Worm (Caenorhabditis elegans) whole organism, L4 larva: ENCODE data around the gene C41C4.9.
A peak's percentile ranks its signal among the peaks of the same experiment; 100 is the strongest.

Experiments
- F26F4.8 ChIP-seq: fragments of 200-800 bp; sonication (Bioruptor generic); conservative IDR thresholded peaks from 2 replicates; pipeline ENCODE4 v1.3.6; 2022; ENCODE audit warnings: missing genetic modification characterization, missing compliant biosample characterization
- F49E8.2 ChIP-seq: sonication (generic microtip); optimal IDR thresholded peaks from 2 replicates; lab custom pipeline; 2016; ENCODE audit warnings: missing compliant biosample characterization, mild to moderate bottlenecking, missing genetic modification characterization, borderline replicate concordance
- R02D3.7 ChIP-seq: fragments of 150-350 bp; sonication (generic microtip); optimal IDR thresholded peaks from 3 replicates; lab custom pipeline; 2014; ENCODE audit warnings: missing biosample characterization, missing genetic modification characterization
- Y5F2A.4 ChIP-seq: fragments of 200-800 bp; sonication (Bioruptor generic); optimal IDR thresholded peaks from 2 replicates; lab custom pipeline; 2018; ENCODE audit warnings: mild to moderate bottlenecking, missing genetic modification characterization, missing compliant biosample characterization
- ama-1 ChIP-seq: fragments of 150-350 bp; optimal IDR thresholded peaks from 2 replicates; lab custom pipeline; 2014; ENCODE audit warnings: inconsistent platforms, mixed read lengths
- attf-4 ChIP-seq: sonication (generic microtip); optimal IDR thresholded peaks from 3 replicates; lab custom pipeline; 2017; ENCODE audit warnings: missing biosample characterization, missing genetic modification characterization
- ceh-32 ChIP-seq: sonication (generic microtip); optimal IDR thresholded peaks from 2 replicates; lab custom pipeline; 2016; ENCODE audit warnings: mild to moderate bottlenecking, missing genetic modification characterization, missing compliant biosample characterization; ENCODE audit not compliant: poor library complexity
- ceh-44 ChIP-seq: fragments of 200-800 bp; sonication (Bioruptor generic); IDR thresholded peaks from 2 replicates; pipeline ENCODE4 v1.3.6; 2022; ENCODE audit warnings: missing genetic modification reagents, missing genetic modification characterization, missing compliant biosample characterization
- ceh-62 ChIP-seq: sonication (generic microtip); optimal IDR thresholded peaks from 2 replicates; lab custom pipeline; 2017; ENCODE audit warnings: missing biosample characterization, missing genetic modification characterization
- ces-1 ChIP-seq: fragments of 150-350 bp; sonication (generic microtip); optimal IDR thresholded peaks from 4 replicates; lab custom pipeline; 2014; ENCODE audit warnings: missing biosample characterization, missing genetic modification reagents, missing genetic modification characterization
- daf-16 ChIP-seq, 3 experiments: sonication (generic microtip); optimal IDR thresholded peaks; 2 replicates each; lab custom pipeline; 2016 to 2017; ENCODE audit warnings: missing genetic modification characterization in 3 of 3, missing genetic modification reagents in 3 of 3, mild to moderate bottlenecking in 2 of 3, missing compliant biosample characterization in 2 of 3, missing biosample characterization in 1 of 3, moderate library complexity in 1 of 3
- daf-19 ChIP-seq: fragments of 200-800 bp; sonication (Bioruptor generic); conservative IDR thresholded peaks from 2 replicates; pipeline ENCODE4 v1.3.6; 2022; ENCODE audit warnings: missing genetic modification characterization, missing compliant biosample characterization
- dmd-6 ChIP-seq: fragments of 200-800 bp; sonication (Bioruptor generic); IDR thresholded peaks from 2 replicates; pipeline ENCODE4 v1.3.6; 2022; ENCODE audit warnings: missing genetic modification reagents, missing genetic modification characterization, missing compliant biosample characterization
- dmd-8 ChIP-seq: fragments of 200-800 bp; sonication (Bioruptor generic); IDR thresholded peaks from 2 replicates; pipeline ENCODE4 v1.3.6; 2022; ENCODE audit warnings: missing genetic modification characterization, missing compliant biosample characterization
- dmd-9 ChIP-seq: fragments of 200-800 bp; sonication (Bioruptor generic); IDR thresholded peaks from 2 replicates; pipeline ENCODE4 v1.3.6; 2022; ENCODE audit warnings: missing genetic modification reagents, missing genetic modification characterization, missing compliant biosample characterization
- dpl-1 ChIP-seq: fragments of 150-350 bp; optimal IDR thresholded peaks from 2 replicates; lab custom pipeline; 2014; ENCODE audit warnings: missing biosample characterization, missing genetic modification reagents, missing genetic modification characterization
- fkh-10 ChIP-seq: fragments of 150-350 bp; optimal IDR thresholded peaks from 2 replicates; lab custom pipeline; 2014; ENCODE audit warnings: missing biosample characterization, missing genetic modification reagents, missing genetic modification characterization
- fos-1 ChIP-seq: fragments of 150-350 bp; optimal IDR thresholded peaks from 2 replicates; lab custom pipeline; 2014; ENCODE audit warnings: missing biosample characterization, missing genetic modification characterization
- hif-1 ChIP-seq, 2 experiments: sonication (generic microtip); optimal IDR thresholded peaks; 2 replicates each; lab custom pipeline; 2016 to 2017; ENCODE audit warnings: missing compliant biosample characterization in 2 of 2, missing genetic modification characterization in 2 of 2, missing genetic modification reagents in 2 of 2, missing genotype in 2 of 2, mild to moderate bottlenecking in 1 of 2
- hlh-11 ChIP-seq: fragments of 200-800 bp; sonication (Bioruptor generic); optimal IDR thresholded peaks from 2 replicates; lab custom pipeline; 2018; ENCODE audit warnings: mild to moderate bottlenecking, missing genetic modification characterization, missing compliant biosample characterization
- jun-1 ChIP-seq: fragments of 150-350 bp; optimal IDR thresholded peaks from 2 replicates; lab custom pipeline; 2014; ENCODE audit warnings: missing biosample characterization, missing genetic modification reagents, missing genetic modification characterization
- lim-7 ChIP-seq: fragments of 200-800 bp; sonication (Bioruptor generic); IDR thresholded peaks from 2 replicates; pipeline ENCODE4 v1.3.6; 2022; ENCODE audit warnings: missing genetic modification characterization, missing compliant biosample characterization
- lin-1 ChIP-seq: fragments of 200-800 bp; sonication (Bioruptor generic); IDR thresholded peaks from 2 replicates; pipeline ENCODE4 v1.3.6; 2022; ENCODE audit warnings: missing genetic modification reagents, missing genetic modification characterization, missing compliant biosample characterization
- lin-13 ChIP-seq: fragments of 150-350 bp; optimal IDR thresholded peaks from 2 replicates; lab custom pipeline; 2014; ENCODE audit warnings: missing biosample characterization, missing genetic modification reagents, missing genetic modification characterization
- lin-15B ChIP-seq: fragments of 150-350 bp; sonication (generic microtip); optimal IDR thresholded peaks from 3 replicates; lab custom pipeline; 2014; ENCODE audit warnings: missing biosample characterization, missing genetic modification characterization
- madf-9 ChIP-seq: fragments of 200-800 bp; sonication (Bioruptor generic); conservative IDR thresholded peaks from 2 replicates; pipeline ENCODE4 v1.3.6; 2022; ENCODE audit warnings: missing genetic modification reagents, missing genetic modification characterization, missing compliant biosample characterization
- mdt-29 ChIP-seq: fragments of 200-800 bp; sonication (Bioruptor generic); IDR thresholded peaks from 2 replicates; pipeline ENCODE4 v1.3.6; 2022; ENCODE audit warnings: missing genetic modification reagents, missing genetic modification characterization, missing compliant biosample characterization
- mep-1 ChIP-seq: fragments of 150-350 bp; sonication (generic microtip); optimal IDR thresholded peaks from 3 replicates; lab custom pipeline; 2014; ENCODE audit warnings: missing biosample characterization, missing genetic modification characterization
- mxl-2 ChIP-seq: fragments of 200-800 bp; sonication (Bioruptor generic); conservative IDR thresholded peaks from 2 replicates; pipeline ENCODE4 v1.3.6; 2022; ENCODE audit warnings: missing genetic modification reagents, missing genetic modification characterization, missing compliant biosample characterization
- mxl-3 ChIP-seq: fragments of 200-800 bp; sonication (Bioruptor generic); optimal IDR thresholded peaks from 2 replicates; lab custom pipeline; 2018; ENCODE audit warnings: mild to moderate bottlenecking, missing genetic modification characterization, missing compliant biosample characterization
- nhr-10 ChIP-seq: fragments of 150-350 bp; optimal IDR thresholded peaks from 2 replicates; lab custom pipeline; 2014; ENCODE audit warnings: missing biosample characterization, missing genetic modification characterization
- nhr-102 ChIP-seq: sonication (generic microtip); optimal IDR thresholded peaks from 2 replicates; lab custom pipeline; 2016; ENCODE audit warnings: mild to moderate bottlenecking, missing genetic modification characterization, moderate library complexity, missing compliant biosample characterization
- nhr-11 ChIP-seq: fragments of 150-350 bp; optimal IDR thresholded peaks from 2 replicates; lab custom pipeline; 2014; ENCODE audit warnings: missing biosample characterization, missing genetic modification characterization
- nhr-111 ChIP-seq: fragments of 200-800 bp; sonication (Bioruptor generic); optimal IDR thresholded peaks from 2 replicates; lab custom pipeline; 2018; ENCODE audit warnings: mild to moderate bottlenecking, missing genetic modification characterization, missing compliant biosample characterization
- nhr-28 ChIP-seq: fragments of 150-350 bp; optimal IDR thresholded peaks from 2 replicates; lab custom pipeline; 2014; ENCODE audit warnings: missing biosample characterization, missing genetic modification characterization
- nhr-42 ChIP-seq: fragments of 200-800 bp; sonication (Bioruptor generic); IDR thresholded peaks from 2 replicates; pipeline ENCODE4 v1.3.6; 2022; ENCODE audit warnings: missing genetic modification characterization, missing compliant biosample characterization
- nhr-48 ChIP-seq: sonication (generic microtip); optimal IDR thresholded peaks from 2 replicates; lab custom pipeline; 2016; ENCODE audit warnings: mild to moderate bottlenecking, missing genetic modification characterization, missing compliant biosample characterization
- nhr-77 ChIP-seq: fragments of 150-350 bp; optimal IDR thresholded peaks from 2 replicates; lab custom pipeline; 2014; ENCODE audit warnings: missing biosample characterization, missing genetic modification characterization
- pha-4 ChIP-seq, 2 experiments: fragments of 150-350 bp in 1 of 2; fragments of 200-800 bp in 1 of 2; sonication (Bioruptor generic) in 1 of 2; IDR thresholded peaks in 1 of 2; optimal IDR thresholded peaks in 1 of 2; 2 replicates each; pipeline versions ENCODE4 v1.3.6 to Lab custom; 2014 to 2022; ENCODE audit warnings: missing genetic modification characterization in 2 of 2, missing genetic modification reagents in 2 of 2, missing biosample characterization in 1 of 2, missing compliant biosample characterization in 1 of 2
- php-3 ChIP-seq: fragments of 200-800 bp; sonication (Bioruptor generic); IDR thresholded peaks from 2 replicates; pipeline ENCODE4 v1.3.6; 2022; ENCODE audit warnings: missing genetic modification reagents, missing genetic modification characterization, missing compliant biosample characterization
- sdz-12 ChIP-seq: fragments of 200-800 bp; sonication (Bioruptor generic); optimal IDR thresholded peaks from 2 replicates; lab custom pipeline; 2018; ENCODE audit warnings: mild to moderate bottlenecking, missing genetic modification characterization, missing compliant biosample characterization
- snpc-1.2 ChIP-seq: fragments of 200-800 bp; sonication (Bioruptor generic); IDR thresholded peaks from 2 replicates; pipeline ENCODE4 v1.3.6; 2022; ENCODE audit warnings: missing genetic modification reagents, missing genetic modification characterization, missing compliant biosample characterization
- spr-1 ChIP-seq: sonication (generic microtip); optimal IDR thresholded peaks from 2 replicates; lab custom pipeline; 2016; ENCODE audit warnings: mild to moderate bottlenecking, missing genetic modification characterization, missing compliant biosample characterization
- spr-3 ChIP-seq: fragments of 200-800 bp; sonication (Bioruptor generic); optimal IDR thresholded peaks from 2 replicates; lab custom pipeline; 2018; ENCODE audit warnings: mild to moderate bottlenecking, missing genetic modification characterization, missing compliant biosample characterization
- tag-97 ChIP-seq: fragments of 200-800 bp; sonication (Bioruptor generic); IDR thresholded peaks from 2 replicates; pipeline ENCODE4 v1.3.6; 2022; ENCODE audit warnings: missing genetic modification characterization, missing compliant biosample characterization
- zfp-2 ChIP-seq: sonication (generic microtip); optimal IDR thresholded peaks from 2 replicates; lab custom pipeline; 2016; ENCODE audit warnings: mild to moderate bottlenecking, missing genetic modification characterization, missing compliant biosample characterization
- zfp-3 ChIP-seq: fragments of 200-800 bp; sonication (Bioruptor generic); conservative IDR thresholded peaks from 2 replicates; pipeline ENCODE4 v1.3.6; 2022; ENCODE audit warnings: missing genetic modification reagents, missing genetic modification characterization, missing compliant biosample characterization
- zip-11 ChIP-seq: fragments of 200-800 bp; sonication (Bioruptor generic); IDR thresholded peaks from 2 replicates; pipeline ENCODE4 v1.3.6; 2022; ENCODE audit warnings: missing genetic modification characterization, missing compliant biosample characterization
- zip-2 ChIP-seq: fragments of 150-350 bp; optimal IDR thresholded peaks from 2 replicates; lab custom pipeline; 2014; ENCODE audit warnings: missing biosample characterization, missing genetic modification characterization
- ztf-7 ChIP-seq: fragments of 150-350 bp; optimal IDR thresholded peaks from 2 replicates; lab custom pipeline; 2014; ENCODE audit warnings: missing biosample characterization, missing genetic modification characterization

C41C4.9 gene

DNA sequence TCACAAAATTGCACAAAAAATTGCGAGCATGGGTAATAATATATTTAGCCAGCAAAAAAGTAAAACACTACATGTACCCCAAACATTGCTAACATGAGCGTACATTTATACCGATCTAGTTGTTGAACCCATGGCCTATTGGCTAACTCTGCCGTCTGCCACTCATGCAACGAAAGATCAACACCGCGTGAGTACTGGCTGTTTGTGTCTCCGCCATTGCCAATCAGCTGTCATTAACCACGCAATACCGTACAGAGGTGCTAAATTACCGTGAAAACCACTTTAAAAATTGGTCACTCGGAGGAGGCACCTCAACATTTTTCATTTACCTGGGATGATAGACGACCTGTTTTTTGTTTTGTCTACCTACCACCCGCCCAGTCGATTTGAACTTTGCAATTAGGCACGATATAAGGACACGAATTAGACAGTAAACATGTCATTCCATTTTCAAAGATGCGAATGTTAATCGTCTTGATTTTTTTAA lies 32.1 kb upstream of the C41C4.9 start, which contains the start of gene K02C4.2 (continued):
- TF ChIP-seq mep-1 (tag; lab: Kevin White, UChicago) = peak; percentile 83
- TF ChIP-seq dmd-8 = peak; percentile 93
- peak; percentile 68; the same call in 1 of the 2 replicates for TF ChIP-seq madf-9 (GFP tag; lab: Robert Waterston, UW)
- peak in 1 of 2 experiments; percentile 39 for TF ChIP-seq hif-1 (tag; optimal IDR thresholded peaks at IDR 0.05; lab: Kevin White, UChicago)
- peak; percentile 55; the same call in 1 of the 2 replicates for TF ChIP-seq mdt-29 (GFP tag; lab: Robert Waterston, UW)
- TF ChIP-seq zfp-3 (GFP tag; lab: Robert Waterston, UW) = peak; percentile 62; the same call in 1 of the 2 replicates
- TF ChIP-seq attf-4 (tag; lab: Kevin White, UChicago) = no peak
- TF ChIP-seq F49E8.2 (tag; lab: Kevin White, UChicago) = peak; percentile 45
- no peak for TF ChIP-seq snpc-1.2
- TF ChIP-seq hlh-11 (tag; lab: Kevin White, UChicago) = peak; percentile 94
- peak; percentile 42; the same call in 1 of the 2 replicates for TF ChIP-seq lin-1 (GFP tag; lab: Robert Waterston, UW)
- peak; percentile 64 for TF ChIP-seq spr-3 (GFP tag; lab: Kevin White, UChicago)
- TF ChIP-seq nhr-48 (tag; lab: Kevin White, UChicago) = peak; percentile 79
- peak; percentile 85 for TF ChIP-seq pha-4 (GFP tag; IDR thresholded peaks at IDR 0.05; lab: Robert Waterston, UW)
- no peak for TF ChIP-seq pha-4 (tag; optimal IDR thresholded peaks at IDR 0.05; lab: Kevin White, UChicago)
- TF ChIP-seq lin-15B = no peak
- peak; percentile 86 for TF ChIP-seq mxl-3 (GFP tag; lab: Kevin White, UChicago)
- no peak for TF ChIP-seq ceh-62 (tag; lab: Kevin White, UChicago)
- TF ChIP-seq daf-19 (GFP tag; lab: Robert Waterston, UW) = peak; percentile 68; the same call in 1 of the 2 replicates
- no peak for TF ChIP-seq fkh-10 (GFP tag; lab: Kevin White, UChicago)
- peak; percentile 73 for TF ChIP-seq lin-13 (GFP tag; lab: Kevin White, UChicago)
- TF ChIP-seq tag-97 (GFP tag; lab: Robert Waterston, UW) = no peak
- peak; percentile 77 for TF ChIP-seq ztf-7 (tag; lab: Kevin White, UChicago)
- TF ChIP-seq zip-11 (GFP tag; lab: Robert Waterston, UW) = 0 out of 2 replicates have a peak, but pooled peaks have one; percentile 17
- TF ChIP-seq F26F4.8 (GFP tag; lab: Robert Waterston, UW) = peak; percentile 85
- peak; percentile 78 for TF ChIP-seq php-3
- TF ChIP-seq nhr-111 (GFP tag; lab: Kevin White, UChicago) = peak; percentile 90
- TF ChIP-seq nhr-11 (tag; lab: Kevin White, UChicago) = no peak
- TF ChIP-seq nhr-102 = peak; percentile 75
- peak; percentile 68 for TF ChIP-seq Y5F2A.4 (GFP tag; lab: Kevin White, UChicago)
- TF ChIP-seq mxl-2 (GFP tag; lab: Robert Waterston, UW) = no peak
- peak; percentile 54 for TF ChIP-seq nhr-28 (tag; lab: Kevin White, UChicago)
- no peak for TF ChIP-seq ama-1 (lab: Kevin White, UChicago)
- peak; percentile 18 for TF ChIP-seq nhr-10
- peak; percentile 31 for TF ChIP-seq jun-1 (tag; lab: Kevin White, UChicago)
- TF ChIP-seq fos-1 (tag; lab: Kevin White, UChicago) = no peak
- TF ChIP-seq zip-2 (tag; lab: Kevin White, UChicago) = no peak
- no peak for TF ChIP-seq ceh-32 (tag; lab: Kevin White, UChicago)
- peak; percentile 27 for TF ChIP-seq zfp-2 (tag; lab: Kevin White, UChicago)
- peak; percentile 83 for TF ChIP-seq dmd-6 (GFP tag; lab: Robert Waterston, UW)
- no peak for TF ChIP-seq dmd-9 (GFP tag; lab: Robert Waterston, UW)
- TF ChIP-seq lim-7 (GFP tag; lab: Robert Waterston, UW) = peak; percentile 92
- peak; percentile 41 for TF ChIP-seq R02D3.7 (tag; lab: Kevin White, UChicago)
- TF ChIP-seq nhr-77 (tag; lab: Kevin White, UChicago) = peak; percentile 35
- peak; percentile 72 for TF ChIP-seq sdz-12 (GFP tag; lab: Kevin White, UChicago)
- peak; percentile 70 to 89 for TF ChIP-seq daf-16 (GFP tag; optimal IDR thresholded peaks at IDR 0.05; lab: Kevin White, UChicago)
- peak; percentile 86 for TF ChIP-seq daf-16 (tag; optimal IDR thresholded peaks at IDR 0.05; lab: Kevin White, UChicago)
- no peak for TF ChIP-seq ces-1 (GFP tag; lab: Kevin White, UChicago)
- peak; percentile 47 for TF ChIP-seq dpl-1 (GFP tag; lab: Kevin White, UChicago)
- peak; percentile 85 for TF ChIP-seq nhr-42 (GFP tag; lab: Robert Waterston, UW)
- peak; percentile 73 for TF ChIP-seq spr-1 (tag; lab: Kevin White, UChicago)
- TF ChIP-seq ceh-44 (GFP tag; lab: Robert Waterston, UW) = no peak
